Fruit fly (Drosophila melanogaster): Measurements from ENCODE around the gene hth.

- TF ChIP-seq CG13204 (GFP tag; optimal IDR thresholded peaks at IDR 0.05) = no peak
- TF ChIP-seq CG10348 (GFP tag; IDR thresholded peaks at IDR 0.05) = no peak
- no peak for TF ChIP-seq CG15710 (tag; optimal IDR thresholded peaks at IDR 0.05)
- TF ChIP-seq CG12605 (GFP tag; IDR thresholded peaks at IDR 0.05) = no peak
- TF ChIP-seq CG4496 (GFP tag; IDR thresholded peaks at IDR 0.05) = no peak
- TF ChIP-seq EcR (GFP tag; optimal IDR thresholded peaks at IDR 0.05) = no peak
- no peak for TF ChIP-seq CG34367 (tag; optimal IDR thresholded peaks at IDR 0.05)
Measured at dm6 chr3R:10584871-10585270, 54.5 kb downstream of the hth start.

Measured in whole organism, pupa.